Fruit fly (Drosophila melanogaster) whole organism, adult: ENCODE results near the gene nxf4.

Experiments used
- CG14711 ChIP-seq: fragments of 200-800 bp; sonication (Bioruptor generic); optimal IDR thresholded peaks from 2 replicates; lab custom pipeline; 2018; ENCODE audit warnings: missing biosample characterization, mild to moderate bottlenecking, missing genetic modification characterization, moderate library complexity
- Hr96 ChIP-seq: fragments of 200-800 bp; sonication (Bioruptor generic); optimal IDR thresholded peaks from 2 replicates; lab custom pipeline; 2016; ENCODE audit warnings: missing biosample characterization, missing genetic modification characterization
- bab1 ChIP-seq: fragments of 200-800 bp; sonication (Bioruptor generic); optimal IDR thresholded peaks from 3 replicates; lab custom pipeline; 2019; ENCODE audit warnings: missing biosample characterization, mild to moderate bottlenecking, missing genetic modification characterization, moderate library complexity
- kay ChIP-seq: fragments of 200-800 bp; sonication (Bioruptor generic); peaks from one replicate; lab custom pipeline; 2016; ENCODE audit warnings: missing biosample characterization, missing genetic modification characterization, borderline replicate concordance
- pad ChIP-seq: fragments of 200-800 bp; sonication (Bioruptor generic); optimal IDR thresholded peaks from 3 replicates; lab custom pipeline; 2017; ENCODE audit warnings: missing biosample characterization, missing genetic modification characterization, mild to moderate bottlenecking, moderate library complexity, missing genetic modification reagents

- TF ChIP-seq bab1 (GFP tag; lab: Kevin White, UChicago) (no peak), kay (no peak), pad (no peak), CG14711 (tag; lab: Kevin White, UChicago) (no peak), Hr96 (GFP tag; lab: Kevin White, UChicago) (no peak)
Measured at dm6 chr3R:7326200-7326599, 20.3 kb upstream of the nxf4 start.
